Fruit fly (Drosophila melanogaster): ENCODE measurements around the gene Best1.
A peak's percentile ranks its signal among the peaks of the same experiment; 100 is the strongest.

The Best1 gene

DNA sequence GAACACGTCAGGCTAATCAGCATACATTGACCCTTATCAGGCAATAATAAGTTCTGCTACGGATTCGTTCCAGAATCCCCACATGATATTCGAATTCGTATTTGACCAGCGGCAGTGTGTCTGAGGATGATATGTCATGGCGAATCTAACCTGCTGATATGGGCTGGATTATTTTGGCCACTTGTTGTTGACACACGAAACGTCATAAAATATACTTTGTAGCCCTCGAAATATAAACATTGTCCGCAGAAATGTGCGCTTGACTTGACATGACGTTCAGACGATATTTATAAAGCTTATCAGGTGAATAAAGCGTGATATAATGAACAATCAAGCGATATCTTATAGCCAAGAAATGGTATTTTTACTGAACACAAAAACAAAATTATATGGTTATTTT is 4.0 kb downstream of the Best1 start (continued):
- TF ChIP-seq CG18476 (GFP tag; optimal IDR thresholded peaks at IDR 0.05), result no peak
- no peak for TF ChIP-seq CG17186 (GFP tag; optimal IDR thresholded peaks at IDR 0.05)
- peak; percentile 2 for TF ChIP-seq CG12659 (GFP tag; optimal IDR thresholded peaks at IDR 0.05)
- no peak for TF ChIP-seq CG15514 (GFP tag; optimal IDR thresholded peaks at IDR 0.05)
- TF ChIP-seq mirr (GFP tag; optimal IDR thresholded peaks at IDR 0.05), result peak; percentile 48
- TF ChIP-seq seq (GFP tag; IDR thresholded peaks at IDR 0.05), result no peak
- no peak for TF ChIP-seq gsb-n (tag; optimal IDR thresholded peaks at IDR 0.05)
- no peak for TF ChIP-seq inv (GFP tag; IDR thresholded peaks at IDR 0.05; ENCODE audit: partially characterized antibody)
- TF ChIP-seq salm (tag; optimal IDR thresholded peaks at IDR 0.05), result no peak
- peak; percentile 37 for TF ChIP-seq Fer1 (GFP tag; optimal IDR thresholded peaks at IDR 0.05)
- no peak for TF ChIP-seq CG4282 (GFP tag; optimal IDR thresholded peaks at IDR 0.05)
- TF ChIP-seq fd102C (GFP tag; optimal IDR thresholded peaks at IDR 0.05), result no peak
- TF ChIP-seq CG8290 (GFP tag; optimal IDR thresholded peaks at IDR 0.05), result no peak
- no peak for TF ChIP-seq CG8290 (tag; optimal IDR thresholded peaks at IDR 0.05)
- TF ChIP-seq chn (GFP tag; optimal IDR thresholded peaks at IDR 0.05), result no peak
- TF ChIP-seq CG3281 (GFP tag; optimal IDR thresholded peaks at IDR 0.05), result peak; percentile 30

dm6 chr3R:10161163-10161562 is 9.1 kb downstream of the Best1 start, which contains the start of gene CG6254:
Gene CG6254 (minus strand): TSS chr3R:10161331.
- TF ChIP-seq CG15269 (tag; optimal IDR thresholded peaks at IDR 0.05), result no peak
- TF ChIP-seq unpg (GFP tag; optimal IDR thresholded peaks at IDR 0.05), result no peak
- TF ChIP-seq crp (GFP tag; optimal IDR thresholded peaks at IDR 0.05), result no peak
- no peak for TF ChIP-seq CG10959 (GFP tag; IDR thresholded peaks at IDR 0.05)
- no peak for TF ChIP-seq Rx (GFP tag; IDR thresholded peaks at IDR 0.05)
- no peak for TF ChIP-seq ttk (GFP tag; IDR thresholded peaks at IDR 0.05)
- TF ChIP-seq Blimp-1 (GFP tag; optimal IDR thresholded peaks at IDR 0.05), result peak; percentile 61
- TF ChIP-seq Bdp1 (GFP tag; optimal IDR thresholded peaks at IDR 0.05), result no peak
- TF ChIP-seq CG17361 (GFP tag; IDR thresholded peaks at IDR 0.05), result no peak
- TF ChIP-seq Dbx (GFP tag; IDR thresholded peaks at IDR 0.05), result peak; percentile 71
- no peak for TF ChIP-seq CG3726 (GFP tag; IDR thresholded peaks at IDR 0.05)
- peak; percentile 28; the same call in 1 of the 3 replicates for TF ChIP-seq vnd (GFP tag; IDR thresholded peaks at IDR 0.05; ENCODE audit: partially characterized antibody)
- peak; percentile 68 for TF ChIP-seq CG13287 (GFP tag; IDR thresholded peaks at IDR 0.05; ENCODE audit: partially characterized antibody)
- peak; percentile 37 for TF ChIP-seq E2f2 (GFP tag; IDR thresholded peaks at IDR 0.05)
- peak; percentile 48 for TF ChIP-seq CG12744 (GFP tag; optimal IDR thresholded peaks at IDR 0.05)
- peak; percentile 32 for TF ChIP-seq CG9817 (tag; optimal IDR thresholded peaks at IDR 0.05)
- peak; percentile 28 for TF ChIP-seq CG12155 (GFP tag; optimal IDR thresholded peaks at IDR 0.05)
- no peak for TF ChIP-seq D19B (GFP tag; optimal IDR thresholded peaks at IDR 0.05)
- TF ChIP-seq Dek (tag; optimal IDR thresholded peaks at IDR 0.05), result no peak
- TF ChIP-seq cg (GFP tag; optimal IDR thresholded peaks at IDR 0.05), result no peak
- TF ChIP-seq org-1 (GFP tag; optimal IDR thresholded peaks at IDR 0.05), result no peak
- TF ChIP-seq TFAM (GFP tag; optimal IDR thresholded peaks at IDR 0.05), result no peak
- no peak for TF ChIP-seq Eip74EF (GFP tag; optimal IDR thresholded peaks at IDR 0.05)
- no peak for TF ChIP-seq Hr3 (GFP tag; optimal IDR thresholded peaks at IDR 0.05)
- peak; percentile 35; the same call in 1 of the 4 replicates for TF ChIP-seq Gug (GFP tag; IDR thresholded peaks at IDR 0.05)
- no peak for TF ChIP-seq CG10979 (tag; optimal IDR thresholded peaks at IDR 0.05)
- TF ChIP-seq CG33557 (GFP tag; optimal IDR thresholded peaks at IDR 0.05), result no peak
- peak; percentile 91 for TF ChIP-seq Ets65A (GFP tag)
- TF ChIP-seq ham (GFP tag; IDR thresholded peaks at IDR 0.05), result no peak
- TF ChIP-seq CG10147 (GFP tag; optimal IDR thresholded peaks at IDR 0.05), result no peak
- TF ChIP-seq sug (tag; optimal IDR thresholded peaks at IDR 0.05), result no peak
- TF ChIP-seq pum (GFP tag; optimal IDR thresholded peaks at IDR 0.05), result peak; percentile 4
- no peak for TF ChIP-seq chinmo (GFP tag; IDR thresholded peaks at IDR 0.05; ENCODE audit: partially characterized antibody)
- peak; percentile 0 for TF ChIP-seq Side (GFP tag; optimal IDR thresholded peaks at IDR 0.05)
- no peak for TF ChIP-seq CG6765 (GFP tag; optimal IDR thresholded peaks at IDR 0.05)
